Worm (Caenorhabditis elegans): ENCODE measurements around the gene srz-70.

DNA sequence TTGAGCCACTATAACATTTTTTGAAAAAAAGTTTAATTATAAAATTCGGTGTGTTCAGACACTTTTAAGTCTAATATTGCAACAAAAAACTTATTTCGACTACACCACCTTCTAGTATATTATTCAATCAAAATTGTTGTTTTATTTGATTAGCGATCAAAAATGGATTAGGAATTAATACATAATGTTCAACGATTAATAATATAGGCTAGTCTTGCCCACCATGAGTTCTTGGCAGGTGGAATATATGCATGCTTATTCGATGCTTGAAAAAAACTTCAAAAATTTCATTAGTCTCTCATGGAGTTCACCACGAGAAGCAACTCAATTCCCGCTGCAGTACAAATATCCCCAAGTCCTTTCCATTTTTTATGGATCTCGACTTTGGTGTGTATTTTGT is 42.8 kb downstream of the srz-70 start, which contains the start of gene srz-32:
- TF ChIP-seq nfyb-1 (GFP tag; IDR thresholded peaks at IDR 0.05) (no peak), ama-1 (optimal IDR thresholded peaks at IDR 0.05) (no peak), ama-1 (GFP tag; optimal IDR thresholded peaks at IDR 0.05) (no peak), D2030.7 (GFP tag; IDR thresholded peaks at IDR 0.05) (no peak), gei-17 (GFP tag; optimal IDR thresholded peaks at IDR 0.05) (no peak), B0035.1 (tag; optimal IDR thresholded peaks at IDR 0.05) (no peak), madf-10 (tag; optimal IDR thresholded peaks at IDR 0.05) (no peak)

All from whole organism, young adult.